Fruit fly (Drosophila melanogaster) whole organism, embryonic: ENCODE measurements around the gene Ror.

Source experiments
- Asciz ChIP-seq: fragments of 200-800 bp; sonication (Bioruptor generic); optimal IDR thresholded peaks from 2 replicates; lab custom pipeline; 2017; ENCODE audit warnings: missing biosample characterization, mild to moderate bottlenecking, missing genetic modification characterization, missing genetic modification reagents
- B-H1 ChIP-seq: fragments of 200-800 bp; sonication (Bioruptor generic); IDR thresholded peaks from 3 replicates; pipeline ENCODE4 v1.3.6; 2022; ENCODE audit warnings: missing biosample characterization, missing genetic modification characterization
- CG1024 ChIP-seq: fragments of 200-800 bp; sonication (Bioruptor generic); IDR thresholded peaks from 2 replicates; pipeline ENCODE4 v1.3.6; 2022; ENCODE audit warnings: missing biosample characterization, missing genetic modification characterization
- CG10565 ChIP-seq: fragments of 200-800 bp; sonication (Bioruptor generic); optimal IDR thresholded peaks from 3 replicates; lab custom pipeline; 2016; ENCODE audit warnings: missing biosample characterization, mild to moderate bottlenecking, missing genetic modification characterization
- CG11560 ChIP-seq: fragments of 200-800 bp; sonication (Bioruptor generic); IDR thresholded peaks from 3 replicates; pipeline ENCODE4 v1.3.6; 2022; ENCODE audit warnings: missing biosample characterization, missing genetic modification characterization
- CG12071 ChIP-seq: fragments of 200-800 bp; sonication (Bioruptor generic); optimal IDR thresholded peaks from 3 replicates; lab custom pipeline; 2018; ENCODE audit warnings: missing biosample characterization, mild to moderate bottlenecking, missing genetic modification characterization
- CG12155 ChIP-seq: fragments of 200-800 bp; sonication (Bioruptor generic); optimal IDR thresholded peaks from 3 replicates; lab custom pipeline; 2016; ENCODE audit warnings: missing biosample characterization, missing genetic modification characterization
- CG1233 ChIP-seq: fragments of 200-800 bp; sonication (Bioruptor generic); optimal IDR thresholded peaks from 4 replicates; lab custom pipeline; 2018; ENCODE audit warnings: missing biosample characterization, mild to moderate bottlenecking, missing genetic modification characterization
- CG13894 ChIP-seq: fragments of 200-800 bp; sonication (Bioruptor generic); optimal IDR thresholded peaks from 3 replicates; lab custom pipeline; 2018; ENCODE audit warnings: missing biosample characterization, mild to moderate bottlenecking, missing genetic modification characterization, moderate library complexity
- CG14667 ChIP-seq: fragments of 200-800 bp; sonication (Bioruptor generic); IDR thresholded peaks from 2 replicates; pipeline ENCODE4 v1.3.6; 2022; ENCODE audit warnings: missing biosample characterization, missing genetic modification characterization
- CG14710 ChIP-seq: fragments of 200-800 bp; sonication (Bioruptor generic); optimal IDR thresholded peaks from 3 replicates; lab custom pipeline; 2019; ENCODE audit warnings: missing biosample characterization, mild to moderate bottlenecking, missing genetic modification characterization, moderate library complexity
- CG14965 ChIP-seq: fragments of 200-800 bp; sonication (Bioruptor generic); optimal IDR thresholded peaks from 2 replicates; lab custom pipeline; 2016; ENCODE audit warnings: missing biosample characterization, missing genetic modification characterization, borderline replicate concordance
- CG15696 ChIP-seq: fragments of 200-800 bp; sonication (Bioruptor generic); optimal IDR thresholded peaks from 2 replicates; lab custom pipeline; 2019; ENCODE audit warnings: missing biosample characterization, mild to moderate bottlenecking, missing genetic modification characterization, moderate library complexity
- CG1603 ChIP-seq: fragments of 200-800 bp; sonication (Bioruptor generic); optimal IDR thresholded peaks from 2 replicates; lab custom pipeline; 2019; ENCODE audit warnings: missing biosample characterization, mild to moderate bottlenecking, missing genetic modification characterization, moderate library complexity
- CG1647 ChIP-seq: fragments of 200-800 bp; sonication (Bioruptor generic); optimal IDR thresholded peaks from 3 replicates; lab custom pipeline; 2016; ENCODE audit warnings: missing biosample characterization, missing genetic modification characterization
- CG17802 ChIP-seq: fragments of 200-800 bp; sonication (Bioruptor generic); optimal IDR thresholded peaks from 2 replicates; lab custom pipeline; 2018; ENCODE audit warnings: missing biosample characterization, mild to moderate bottlenecking, missing genetic modification characterization, moderate library complexity
- CG2712 ChIP-seq: fragments of 200-800 bp; optimal IDR thresholded peaks from 3 replicates; lab custom pipeline; 2019; ENCODE audit warnings: missing biosample characterization, mild to moderate bottlenecking, missing genetic modification characterization, moderate library complexity
- CG30020 ChIP-seq: fragments of 200-800 bp; optimal IDR thresholded peaks from 2 replicates; lab custom pipeline; 2019; ENCODE audit warnings: missing biosample characterization, mild to moderate bottlenecking, missing genetic modification characterization, moderate library complexity
- CG34224 ChIP-seq: fragments of 200-800 bp; sonication (Bioruptor generic); IDR thresholded peaks from 3 replicates; pipeline ENCODE4 v1.3.6; 2022; ENCODE audit warnings: missing biosample characterization, missing genetic modification characterization; ENCODE audit not compliant: partially characterized antibody
- CG6854 ChIP-seq: fragments of 200-800 bp; sonication (Bioruptor generic); optimal IDR thresholded peaks from 3 replicates; lab custom pipeline; 2017; ENCODE audit warnings: missing biosample characterization, mild to moderate bottlenecking, missing genetic modification characterization
- CG7357 ChIP-seq: fragments of 200-800 bp; sonication (Bioruptor generic); IDR thresholded peaks from 3 replicates; pipeline ENCODE4 v1.3.6; 2022; ENCODE audit warnings: missing biosample characterization, missing genetic modification characterization
- D ChIP-seq, 2 experiments: fragments of 200-800 bp in 1 of 2; fragments of >200 bp in 1 of 2; sonication (Bioruptor generic) in 1 of 2; optimal IDR thresholded peaks; 2 replicates in 1 of 2; 3 replicates in 1 of 2; lab custom pipeline; 2017; ENCODE audit warnings: mild to moderate bottlenecking in 1 of 2, missing biosample characterization in 1 of 2, missing genetic modification characterization in 1 of 2, missing genetic modification reagents in 1 of 2
- ERR ChIP-seq: fragments of 200-800 bp; sonication (Bioruptor generic); optimal IDR thresholded peaks from 2 replicates; lab custom pipeline; 2016; ENCODE audit warnings: missing biosample characterization, missing genetic modification characterization
- Eip74EF ChIP-seq, 2 experiments: fragments of 200-800 bp in 1 of 2; fragments of >200 bp in 1 of 2; sonication (Bioruptor generic) in 1 of 2; optimal IDR thresholded peaks; 2 replicates each; lab custom pipeline; 2017 to 2019; ENCODE audit warnings: missing biosample characterization in 2 of 2, missing genetic modification characterization in 2 of 2, mild to moderate bottlenecking in 1 of 2, moderate library complexity in 1 of 2
- Fer1 ChIP-seq: fragments of 200-800 bp; sonication (Bioruptor generic); optimal IDR thresholded peaks from 2 replicates; lab custom pipeline; 2017; ENCODE audit warnings: missing biosample characterization, mild to moderate bottlenecking, missing genetic modification characterization
- Gug ChIP-seq: fragments of 200-800 bp; sonication (Bioruptor generic); IDR thresholded peaks from 4 replicates; pipeline ENCODE4 v1.3.6; 2022; ENCODE audit warnings: missing biosample characterization, missing genetic modification characterization
- HLH54F ChIP-seq: fragments of 200-800 bp; sonication (Bioruptor generic); optimal IDR thresholded peaks from 3 replicates; lab custom pipeline; 2016; ENCODE audit warnings: missing biosample characterization, missing genetic modification characterization
- HLHmδ ChIP-seq: fragments of 200-800 bp; sonication (Bioruptor generic); optimal IDR thresholded peaks from 2 replicates; lab custom pipeline; 2018; ENCODE audit warnings: missing biosample characterization, mild to moderate bottlenecking, missing genetic modification characterization, moderate library complexity
- Hr51 ChIP-seq, 2 experiments: fragments of 200-800 bp; sonication (Bioruptor generic); optimal IDR thresholded peaks; 2 replicates in 1 of 2; 3 replicates in 1 of 2; lab custom pipeline; 2016 to 2018; ENCODE audit warnings: missing biosample characterization in 2 of 2, missing genetic modification characterization in 2 of 2, mild to moderate bottlenecking in 1 of 2, moderate library complexity in 1 of 2
- MESR4 ChIP-seq: fragments of 200-800 bp; sonication (Bioruptor generic); optimal IDR thresholded peaks from 2 replicates; lab custom pipeline; 2018; ENCODE audit warnings: missing biosample characterization, mild to moderate bottlenecking, missing genetic modification characterization, moderate library complexity
- Myb ChIP-seq: fragments of 200-800 bp; sonication (Bioruptor generic); optimal IDR thresholded peaks from 2 replicates; lab custom pipeline; 2016; ENCODE audit warnings: missing biosample characterization, missing genetic modification characterization
- NC2α ChIP-seq: fragments of 200-800 bp; sonication (Bioruptor generic); optimal IDR thresholded peaks from 2 replicates; lab custom pipeline; 2016; ENCODE audit warnings: missing biosample characterization, missing genetic modification characterization
- Oaz ChIP-seq: fragments of 200-800 bp; sonication (Bioruptor generic); IDR thresholded peaks from 2 replicates; pipeline ENCODE4 v1.3.6; 2022; ENCODE audit warnings: missing biosample characterization, missing genetic modification characterization
- Optix ChIP-seq: fragments of 200-800 bp; sonication (Bioruptor generic); IDR thresholded peaks from 3 replicates; pipeline ENCODE4 v1.3.6; 2022; ENCODE audit warnings: missing biosample characterization, missing genetic modification characterization
- amos ChIP-seq: fragments of 200-800 bp; sonication (Bioruptor generic); IDR thresholded peaks from 2 replicates; pipeline ENCODE4 v1.3.6; 2022; ENCODE audit warnings: missing biosample characterization, missing genetic modification characterization; ENCODE audit not compliant: partially characterized antibody
- ase ChIP-seq: fragments of 200-800 bp; sonication (Bioruptor generic); IDR thresholded peaks from 3 replicates; pipeline ENCODE4 v1.3.6; 2022; ENCODE audit warnings: missing biosample characterization, missing genetic modification characterization
- cwo ChIP-seq: fragments of 200-800 bp; sonication (Bioruptor generic); optimal IDR thresholded peaks from 3 replicates; lab custom pipeline; 2017; ENCODE audit warnings: missing biosample characterization, missing genetic modification characterization, mild to moderate bottlenecking, moderate library complexity, missing genetic modification reagents
- dati ChIP-seq: fragments of 200-800 bp; sonication (Bioruptor generic); IDR thresholded peaks from 2 replicates; pipeline ENCODE4 v1.3.6; 2022; ENCODE audit warnings: missing biosample characterization, missing genetic modification characterization
- eve ChIP-seq, 2 experiments: fragments of >200 bp; optimal IDR thresholded peaks; 2 replicates each; lab custom pipeline; 2017; ENCODE audit warnings: missing biosample characterization in 2 of 2, missing genetic modification characterization in 2 of 2
- fu2 ChIP-seq: fragments of 200-800 bp; sonication (Bioruptor generic); optimal IDR thresholded peaks from 2 replicates; lab custom pipeline; 2016; ENCODE audit warnings: missing biosample characterization, missing genetic modification characterization
- grn ChIP-seq: fragments of 200-800 bp; sonication (Bioruptor generic); optimal IDR thresholded peaks from 3 replicates; lab custom pipeline; 2017; ENCODE audit warnings: missing biosample characterization, missing genetic modification characterization
- gro ChIP-seq: fragments of 200-800 bp; sonication (Bioruptor generic); optimal IDR thresholded peaks from 2 replicates; lab custom pipeline; 2016; ENCODE audit warnings: missing biosample characterization, missing genetic modification characterization
- gsb-n ChIP-seq: fragments of 200-800 bp; sonication (Bioruptor generic); optimal IDR thresholded peaks from 3 replicates; lab custom pipeline; 2018; ENCODE audit warnings: missing biosample characterization, mild to moderate bottlenecking, missing genetic modification characterization
- gt ChIP-seq: fragments of 200-800 bp; sonication (Bioruptor generic); IDR thresholded peaks from 2 replicates; pipeline ENCODE4 v1.3.6; 2022; ENCODE audit warnings: missing biosample characterization, missing genetic modification characterization
- insv ChIP-seq, 2 experiments: fragments of 200-800 bp; sonication (Bioruptor generic); optimal IDR thresholded peaks; 3 replicates each; lab custom pipeline; 2016 to 2018; ENCODE audit warnings: missing biosample characterization in 2 of 2, missing genetic modification characterization in 2 of 2
- lbe ChIP-seq: fragments of 200-800 bp; sonication (Bioruptor generic); optimal IDR thresholded peaks from 2 replicates; lab custom pipeline; 2016; ENCODE audit warnings: missing biosample characterization, mild to moderate bottlenecking, missing genetic modification characterization
- lilli ChIP-seq: fragments of 200-800 bp; sonication (Bioruptor generic); optimal IDR thresholded peaks from 3 replicates; lab custom pipeline; 2016; ENCODE audit warnings: missing biosample characterization, missing genetic modification characterization
- tgo ChIP-seq: fragments of 200-800 bp; sonication (Bioruptor generic); IDR thresholded peaks from 3 replicates; pipeline ENCODE4 v1.3.6; 2022; ENCODE audit warnings: missing biosample characterization, missing genetic modification characterization
- twi ChIP-seq: fragments of 200-800 bp; optimal IDR thresholded peaks from 2 replicates; lab custom pipeline; 2019; ENCODE audit warnings: missing biosample characterization, mild to moderate bottlenecking, missing genetic modification characterization, moderate library complexity

Gene Ror

DNA sequence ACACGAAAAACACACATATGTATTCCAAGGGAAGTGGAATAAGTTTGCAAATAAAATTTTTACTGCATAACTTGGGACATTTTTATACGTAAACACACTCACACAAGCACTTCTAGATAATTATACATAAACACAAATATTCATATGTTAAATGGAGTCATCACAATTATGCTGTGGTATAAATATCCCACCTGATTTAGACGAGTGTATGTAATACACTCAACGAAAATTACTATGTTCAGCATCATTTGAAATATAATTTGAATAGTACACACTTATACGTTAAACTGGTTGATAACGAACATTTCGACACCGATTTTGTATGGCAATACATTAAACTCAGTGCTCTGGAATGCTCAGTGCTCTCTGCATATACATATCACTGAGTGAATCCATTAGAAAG is 20.6 kb upstream of the Ror start (continued):
- TF ChIP-seq Optix, result no peak
- TF ChIP-seq lilli (GFP tag; lab: Kevin White, UChicago), result peak; percentile 34
- TF ChIP-seq CG2712 (tag; lab: Kevin White, UChicago), result peak; percentile 6
- peak in 1 of 2 experiments; percentile 87 for TF ChIP-seq eve (GFP tag; optimal IDR thresholded peaks at IDR 0.05; lab: Kevin White, UChicago)
- TF ChIP-seq ERR (GFP tag; lab: Kevin White, UChicago), result no peak
- TF ChIP-seq Fer1 (GFP tag; lab: Kevin White, UChicago), result peak; percentile 31

DNA sequence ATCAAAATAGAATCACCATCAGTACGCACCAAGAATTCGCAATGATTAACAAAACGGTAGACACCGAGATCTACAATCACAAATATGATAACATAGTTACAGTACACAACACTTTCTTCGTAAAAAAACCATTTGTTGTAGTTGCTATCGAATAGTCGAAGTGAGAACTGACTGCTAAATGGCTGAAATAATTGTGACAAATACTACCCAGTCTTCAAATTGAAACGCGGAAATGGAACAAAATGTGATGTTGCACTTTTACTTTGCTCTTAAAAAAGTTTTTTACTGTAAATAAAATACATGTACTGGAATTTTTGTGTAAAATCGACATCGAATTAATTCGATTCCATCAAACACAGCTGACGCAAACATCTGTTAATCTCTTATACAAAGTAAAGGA is 20.1 kb upstream of the Ror start, which contains the start of gene ova:
Gene ova, minus strand, starts transcription at position 183 of the 400 bp plus-strand sequence.
- no peak for TF ChIP-seq fu2
- no peak for TF ChIP-seq CG14710 (tag; lab: Kevin White, UChicago)
- no peak for TF ChIP-seq Myb (GFP tag; lab: Kevin White, UChicago)
- TF ChIP-seq CG34224 (GFP tag; lab: Robert Waterston, UW), result 0 out of 3 replicates have a peak, but pooled peaks have one; percentile 11
- TF ChIP-seq CG13894 (tag; lab: Kevin White, UChicago), result no peak
- peak; percentile 91 for TF ChIP-seq CG17802 (tag; lab: Kevin White, UChicago)
- TF ChIP-seq Gug (GFP tag; lab: Robert Waterston, UW), result no peak
- TF ChIP-seq Hr51 (GFP tag; optimal IDR thresholded peaks at IDR 0.05; lab: Kevin White, UChicago), result no peak
- no peak for TF ChIP-seq CG12155 (GFP tag; lab: Kevin White, UChicago)
- TF ChIP-seq MESR4, result peak; percentile 67
- TF ChIP-seq twi (tag; lab: Kevin White, UChicago), result no peak
- no peak for TF ChIP-seq Asciz
- TF ChIP-seq CG14965 (GFP tag; lab: Kevin White, UChicago), result no peak
- no peak for TF ChIP-seq cwo
- TF ChIP-seq CG15696, result no peak
- no peak for TF ChIP-seq lbe (GFP tag; lab: Kevin White, UChicago)
- TF ChIP-seq gt (GFP tag; lab: Robert Waterston, UW), result no peak
- no peak for TF ChIP-seq B-H1 (GFP tag; lab: Robert Waterston, UW)
- no peak for TF ChIP-seq ase (GFP tag; lab: Robert Waterston, UW)
- no peak for TF ChIP-seq tgo (GFP tag; lab: Robert Waterston, UW)
- peak; percentile 48; the same call in 1 of the 3 replicates for TF ChIP-seq CG7357 (GFP tag; lab: Robert Waterston, UW)
- no peak for TF ChIP-seq amos (GFP tag; lab: Robert Waterston, UW)
- TF ChIP-seq CG10565, result no peak
- peak; percentile 85; the same call in 2 of the 3 replicates for TF ChIP-seq CG11560 (tag; lab: Robert Waterston, UW)
- TF ChIP-seq gsb-n (tag; lab: Kevin White, UChicago), result no peak
- TF ChIP-seq D (optimal IDR thresholded peaks at IDR 0.05; lab: Kevin White, UChicago), result no peak
- TF ChIP-seq D (GFP tag; optimal IDR thresholded peaks at IDR 0.05; lab: Kevin White, UChicago), result no peak
- peak; percentile 20; the same call in 1 of the 2 replicates for TF ChIP-seq CG14667 (GFP tag; lab: Robert Waterston, UW)
- peak; percentile 96 for TF ChIP-seq CG30020 (tag; lab: Kevin White, UChicago)
- no peak for TF ChIP-seq gro (GFP tag; lab: Kevin White, UChicago)
- TF ChIP-seq HLH54F, result no peak
- TF ChIP-seq CG1233 (GFP tag; lab: Kevin White, UChicago), result no peak
- no peak for TF ChIP-seq NC2α (GFP tag; lab: Kevin White, UChicago)
- peak; percentile 99 for TF ChIP-seq CG1603
- TF ChIP-seq CG12071 (GFP tag; lab: Kevin White, UChicago), result no peak
- TF ChIP-seq CG1647, result no peak
- TF ChIP-seq Eip74EF (GFP tag; optimal IDR thresholded peaks at IDR 0.05; lab: Kevin White, UChicago), result no peak
- no peak for TF ChIP-seq dati (GFP tag; lab: Robert Waterston, UW)
- no peak for TF ChIP-seq Oaz (GFP tag; lab: Robert Waterston, UW)
- no peak for TF ChIP-seq insv (GFP tag; optimal IDR thresholded peaks at IDR 0.05; lab: Kevin White, UChicago)
- no peak for TF ChIP-seq HLHmδ (GFP tag; lab: Kevin White, UChicago)
- no peak for TF ChIP-seq CG6854 (GFP tag; lab: Kevin White, UChicago)
- peak; percentile 5 for TF ChIP-seq grn (GFP tag; lab: Kevin White, UChicago)
- TF ChIP-seq CG1024 (GFP tag; lab: Robert Waterston, UW), result peak; percentile 85
